Worm (Caenorhabditis elegans) whole organism, mixed stage, embryonic: ENCODE results near the gene aps-1.

Experiments used
- M03D4.4 ChIP-seq: sonication (generic microtip); optimal IDR thresholded peaks from 2 replicates; lab custom pipeline; 2017; ENCODE audit warnings: mild to moderate bottlenecking, missing genetic modification characterization, missing compliant biosample characterization
- bed-3 ChIP-seq: fragments of 200-800 bp; sonication (Bioruptor generic); optimal IDR thresholded peaks from 3 replicates; lab custom pipeline; 2018; ENCODE audit warnings: mild to moderate bottlenecking, missing genetic modification characterization, moderate library complexity, missing compliant biosample characterization
- ceh-39 ChIP-seq: fragments of 150-350 bp; optimal IDR thresholded peaks from 2 replicates; lab custom pipeline; 2014; ENCODE audit warnings: missing biosample characterization, missing genetic modification characterization
- ceh-43 ChIP-seq: fragments of 200-800 bp; sonication (Bioruptor generic); optimal IDR thresholded peaks from 2 replicates; lab custom pipeline; 2018; ENCODE audit warnings: mild to moderate bottlenecking, missing genetic modification characterization, moderate library complexity, missing compliant biosample characterization
- ceh-83 ChIP-seq: fragments of 200-800 bp; sonication (Bioruptor generic); optimal IDR thresholded peaks from 2 replicates; lab custom pipeline; 2018; ENCODE audit warnings: mild to moderate bottlenecking, missing genetic modification characterization, missing compliant biosample characterization
- ces-1 ChIP-seq: fragments of 150-350 bp; optimal IDR thresholded peaks from 2 replicates; lab custom pipeline; 2014; ENCODE audit warnings: missing biosample characterization, missing genetic modification reagents, missing genetic modification characterization
- cnd-1 ChIP-seq: fragments of 200-800 bp; sonication (Bioruptor generic); optimal IDR thresholded peaks from 2 replicates; lab custom pipeline; 2018; ENCODE audit warnings: mild to moderate bottlenecking, missing genetic modification characterization, missing compliant biosample characterization
- drap-1 ChIP-seq: fragments of 200-800 bp; sonication (Bioruptor generic); optimal IDR thresholded peaks from 3 replicates; lab custom pipeline; 2018; ENCODE audit warnings: mild to moderate bottlenecking, missing genetic modification characterization, missing compliant biosample characterization
- elt-1 ChIP-seq: sonication (generic microtip); optimal IDR thresholded peaks from 2 replicates; lab custom pipeline; 2017; ENCODE audit warnings: missing genetic modification characterization, mild to moderate bottlenecking, missing compliant biosample characterization, antibody characterized with exemption, moderate library complexity, borderline replicate concordance; ENCODE audit not compliant: insufficient read depth
- elt-3 ChIP-seq: fragments of 150-350 bp; optimal IDR thresholded peaks from 2 replicates; lab custom pipeline; 2014; ENCODE audit warnings: missing biosample characterization, missing genetic modification characterization
- flh-1 ChIP-seq: fragments of 200-800 bp; sonication (Bioruptor generic); optimal IDR thresholded peaks from 2 replicates; lab custom pipeline; 2018; ENCODE audit warnings: mild to moderate bottlenecking, missing genetic modification characterization, moderate library complexity, missing compliant biosample characterization
- ham-2 ChIP-seq: fragments of 200-800 bp; sonication (Bioruptor generic); optimal IDR thresholded peaks from 2 replicates; lab custom pipeline; 2018; ENCODE audit warnings: mild to moderate bottlenecking, missing genetic modification characterization, missing compliant biosample characterization
- hlh-1 ChIP-seq: fragments of 150-350 bp; optimal IDR thresholded peaks from 2 replicates; lab custom pipeline; 2014; ENCODE audit warnings: missing biosample characterization, missing genetic modification reagents, missing genetic modification characterization
- lin-32 ChIP-seq: fragments of 200-800 bp; sonication (Bioruptor generic); optimal IDR thresholded peaks from 2 replicates; lab custom pipeline; 2018; ENCODE audit warnings: mild to moderate bottlenecking, missing genetic modification characterization, missing compliant biosample characterization
- lsy-2 ChIP-seq: fragments of 150-350 bp; optimal IDR thresholded peaks from 2 replicates; lab custom pipeline; 2014; ENCODE audit warnings: missing biosample characterization, missing genetic modification characterization
- mab-5 ChIP-seq: fragments of 150-350 bp; optimal IDR thresholded peaks from 2 replicates; lab custom pipeline; 2014; ENCODE audit warnings: missing biosample characterization, missing genetic modification characterization
- mep-1 ChIP-seq: fragments of 150-350 bp; optimal IDR thresholded peaks from 2 replicates; lab custom pipeline; 2017; ENCODE audit warnings: missing biosample characterization, missing genetic modification reagents, missing genetic modification characterization, inconsistent platforms
- nhr-2 ChIP-seq: fragments of 150-350 bp; optimal IDR thresholded peaks from 2 replicates; lab custom pipeline; 2014; ENCODE audit warnings: missing biosample characterization, missing genetic modification characterization
- nhr-237 ChIP-seq: fragments of 150-350 bp; optimal IDR thresholded peaks from 2 replicates; lab custom pipeline; 2014; ENCODE audit warnings: missing biosample characterization, missing genetic modification characterization
- nhr-28 ChIP-seq: fragments of 150-350 bp; optimal IDR thresholded peaks from 2 replicates; lab custom pipeline; 2014; ENCODE audit warnings: missing biosample characterization, missing genetic modification characterization
- nhr-76 ChIP-seq: sonication (generic microtip); optimal IDR thresholded peaks from 2 replicates; lab custom pipeline; 2017; ENCODE audit warnings: missing biosample characterization, missing genetic modification characterization
- pha-4 ChIP-seq: fragments of 150-350 bp; optimal IDR thresholded peaks from 2 replicates; lab custom pipeline; 2018; ENCODE audit warnings: missing biosample characterization, missing genetic modification reagents, missing genetic modification characterization
- sem-2 ChIP-seq: fragments of 200-800 bp; sonication (Bioruptor generic); optimal IDR thresholded peaks from 2 replicates; lab custom pipeline; 2018; ENCODE audit warnings: mild to moderate bottlenecking, missing genetic modification characterization, missing compliant biosample characterization
- sptf-1 ChIP-seq: sonication (generic microtip); optimal IDR thresholded peaks from 2 replicates; lab custom pipeline; 2017; ENCODE audit warnings: mild to moderate bottlenecking, missing genetic modification characterization, moderate library complexity, missing compliant biosample characterization
- unc-120 ChIP-seq: sonication (generic microtip); optimal IDR thresholded peaks from 2 replicates; lab custom pipeline; 2017; ENCODE audit warnings: missing genetic modification characterization, missing compliant biosample characterization; ENCODE audit not compliant: poor library complexity, severe bottlenecking
- unc-39 ChIP-seq: fragments of 150-350 bp; optimal IDR thresholded peaks from 2 replicates; lab custom pipeline; 2014; ENCODE audit warnings: missing biosample characterization, missing genetic modification characterization
- unc-62 ChIP-seq: fragments of 150-350 bp; optimal IDR thresholded peaks from 2 replicates; lab custom pipeline; 2014; ENCODE audit warnings: missing biosample characterization, missing genetic modification reagents, missing genetic modification characterization
- zip-8 ChIP-seq: fragments of 150-350 bp; optimal IDR thresholded peaks from 2 replicates; lab custom pipeline; 2014; ENCODE audit warnings: missing biosample characterization, missing genetic modification characterization
- ztf-11 ChIP-seq: fragments of 150-350 bp; optimal IDR thresholded peaks from 2 replicates; lab custom pipeline; 2014; ENCODE audit warnings: missing biosample characterization, missing genetic modification characterization

Gene aps-1

ce11 chrV:5982722-5983121 lies 35.0 kb upstream of the aps-1 start:
- TF ChIP-seq nhr-237: no peak
- no peak for TF ChIP-seq zip-8
- TF ChIP-seq sem-2 (GFP tag; lab: Kevin White, UChicago): no peak
- no peak for TF ChIP-seq nhr-2 (tag; lab: Kevin White, UChicago)
- TF ChIP-seq nhr-76: no peak
- no peak for TF ChIP-seq M03D4.4 (tag; lab: Kevin White, UChicago)
- TF ChIP-seq cnd-1 (tag; lab: Kevin White, UChicago): no peak
- TF ChIP-seq, all 35 proteins: peak for 0

ce11 chrV:5983380-5983779 lies 34.4 kb upstream of the aps-1 start, which contains the start of gene dhs-16:
TSS of gene dhs-16 (plus strand) at chrV:5983745.
- TF ChIP-seq cnd-1 (tag; lab: Kevin White, UChicago): no peak

ce11 chrV:5984244-5984643 lies 33.5 kb upstream of the aps-1 start:
- TF ChIP-seq elt-1 (tag; lab: Kevin White, UChicago) (no peak), elt-3 (tag; lab: Kevin White, UChicago) (no peak), M03D4.4 (tag; lab: Kevin White, UChicago) (no peak), unc-120 (tag; lab: Kevin White, UChicago) (no peak), lsy-2 (no peak)

- TF ChIP-seq mab-5: no peak
- TF ChIP-seq nhr-28: no peak
- TF ChIP-seq lsy-2: no peak
- TF ChIP-seq pha-4: no peak
- no peak for TF ChIP-seq ztf-11 (tag; lab: Kevin White, UChicago)
- TF ChIP-seq zip-8: no peak
- TF ChIP-seq flh-1 (GFP tag; lab: Kevin White, UChicago): no peak
- TF ChIP-seq unc-62 (GFP tag; lab: Kevin White, UChicago): no peak
- no peak for TF ChIP-seq elt-3 (tag; lab: Kevin White, UChicago)
- TF ChIP-seq ceh-39 (tag; lab: Kevin White, UChicago): no peak
- no peak for TF ChIP-seq ceh-43 (GFP tag; lab: Kevin White, UChicago)
- TF ChIP-seq lin-32: no peak
- no peak for TF ChIP-seq ceh-83 (GFP tag; lab: Kevin White, UChicago)
- TF ChIP-seq elt-1 (tag; lab: Kevin White, UChicago): no peak
- no peak for TF ChIP-seq bed-3 (GFP tag; lab: Kevin White, UChicago)
These were observed 31.0 kb upstream of the aps-1 start, which contains the start of gene C10F3.7 for ce11 chrV:5986755-5987154. TSS of gene C10F3.7 (minus strand) at chrV:5986855.

- TF ChIP-seq elt-1 (tag; lab: Kevin White, UChicago): no peak
- TF ChIP-seq elt-3 (tag; lab: Kevin White, UChicago): no peak
- no peak for TF ChIP-seq ham-2 (GFP tag; lab: Kevin White, UChicago)
- TF ChIP-seq ceh-39 (tag; lab: Kevin White, UChicago): no peak
- TF ChIP-seq ces-1: peak; percentile 30
- TF ChIP-seq hlh-1 (tag; lab: Kevin White, UChicago): no peak
- no peak for TF ChIP-seq nhr-237
These were observed 27.4 kb upstream of the aps-1 start, which contains the start of gene fut-8 for ce11 chrV:5990383-5990782. TSS of gene fut-8 (minus strand) at chrV:5990483.

ce11 chrV:5991490-5992069 lies 26.2 kb upstream of the aps-1 start:
- TF ChIP-seq lsy-2 (peak; percentile 15), sptf-1 (tag; lab: Kevin White, UChicago) (no peak), cnd-1 (tag; lab: Kevin White, UChicago) (no peak), mep-1 (peak; percentile 36), unc-62 (GFP tag; lab: Kevin White, UChicago) (peak; percentile 93), ces-1 (peak; percentile 80), drap-1 (GFP tag; lab: Kevin White, UChicago) (no peak), hlh-1 (tag; lab: Kevin White, UChicago) (peak; percentile 73), unc-120 (tag; lab: Kevin White, UChicago) (peak; percentile 89), unc-39 (no peak)
